Worm (Caenorhabditis elegans) whole organism, late embryonic: ENCODE results near the gene Y73B6BL.27.

Experiments used
- ama-1 ChIP-seq: fragments of 150-350 bp; optimal IDR thresholded peaks from 2 replicates; lab custom pipeline; 2014
- ceh-18 ChIP-seq: sonication (generic microtip); optimal IDR thresholded peaks from 2 replicates; lab custom pipeline; 2016; ENCODE audit warnings: missing genetic modification characterization, missing compliant biosample characterization
- ceh-30 ChIP-seq: fragments of 150-350 bp; optimal IDR thresholded peaks from 2 replicates; lab custom pipeline; 2014; ENCODE audit warnings: missing biosample characterization, missing genetic modification characterization
- elt-2 ChIP-seq: sonication (generic microtip); optimal IDR thresholded peaks from 2 replicates; lab custom pipeline; 2016; ENCODE audit warnings: missing genetic modification reagents, missing genetic modification characterization, missing compliant biosample characterization
- fkh-10 ChIP-seq: fragments of 150-350 bp; optimal IDR thresholded peaks from 2 replicates; lab custom pipeline; 2014; ENCODE audit warnings: missing biosample characterization, missing genetic modification reagents, missing genetic modification characterization
- hlh-6 ChIP-seq: sonication (generic microtip); optimal IDR thresholded peaks from 2 replicates; lab custom pipeline; 2016; ENCODE audit warnings: missing genotype, missing genetic modification characterization, missing compliant biosample characterization
- npax-4 ChIP-seq: sonication (generic microtip); optimal IDR thresholded peaks from 2 replicates; lab custom pipeline; 2016; ENCODE audit warnings: missing genetic modification characterization, missing compliant biosample characterization
- pha-4 ChIP-seq: fragments of 150-350 bp; optimal IDR thresholded peaks from 2 replicates; lab custom pipeline; 2018; ENCODE audit warnings: missing biosample characterization, missing genetic modification reagents, missing genetic modification characterization
- pqm-1 ChIP-seq: sonication (generic microtip); optimal IDR thresholded peaks from 2 replicates; lab custom pipeline; 2016; ENCODE audit warnings: missing genetic modification characterization, missing compliant biosample characterization
- sox-4 ChIP-seq: sonication (generic microtip); optimal IDR thresholded peaks from 2 replicates; lab custom pipeline; 2017; ENCODE audit warnings: mild to moderate bottlenecking, missing genetic modification characterization, inconsistent platforms, missing compliant biosample characterization
- tbx-2 ChIP-seq: sonication (generic microtip); optimal IDR thresholded peaks from 2 replicates; lab custom pipeline; 2016; ENCODE audit warnings: missing genetic modification characterization, missing compliant biosample characterization

ce11 chrIV:6457472-6457871, 15.6 kb downstream of the Y73B6BL.27 start, which contains the start of gene lgc-10:
- TF ChIP-seq pha-4 (tag; lab: Kevin White, UChicago) (no peak), ama-1 (lab: Kevin White, UChicago) (no peak), hlh-6 (no peak), sox-4 (tag; lab: Kevin White, UChicago) (no peak), ceh-18 (tag; lab: Kevin White, UChicago) (no peak), elt-2 (no peak), npax-4 (tag; lab: Kevin White, UChicago) (no peak), pqm-1 (tag; lab: Kevin White, UChicago) (no peak), tbx-2 (tag; lab: Kevin White, UChicago) (no peak), ceh-30 (tag; lab: Kevin White, UChicago) (no peak), fkh-10 (no peak)
